Fruit fly (Drosophila melanogaster) whole organism, embryonic: ENCODE data around the gene Socs36E.

Experiments used
- CG10321 ChIP-seq: fragments of 200-800 bp; sonication (Bioruptor generic); IDR thresholded peaks from 2 replicates; pipeline ENCODE4 v1.3.6; 2022; ENCODE audit warnings: missing biosample characterization, missing genetic modification characterization
- CG10366 ChIP-seq: fragments of 200-800 bp; sonication (Bioruptor generic); IDR thresholded peaks from 2 replicates; pipeline ENCODE4 v1.3.6; 2022; ENCODE audit warnings: missing biosample characterization, missing genetic modification characterization
- CG11247 ChIP-seq: fragments of 200-800 bp; sonication (Bioruptor generic); IDR thresholded peaks from 2 replicates; pipeline ENCODE4 v1.3.6; 2022; ENCODE audit warnings: missing biosample characterization, missing genetic modification characterization
- CG14710 ChIP-seq: fragments of 200-800 bp; sonication (Bioruptor generic); optimal IDR thresholded peaks from 3 replicates; lab custom pipeline; 2019; ENCODE audit warnings: missing biosample characterization, mild to moderate bottlenecking, missing genetic modification characterization, moderate library complexity
- CG15479 ChIP-seq: fragments of 200-800 bp; sonication (Bioruptor generic); optimal IDR thresholded peaks from 3 replicates; lab custom pipeline; 2019; ENCODE audit warnings: missing biosample characterization, mild to moderate bottlenecking, missing genetic modification characterization, moderate library complexity
- CG15514 ChIP-seq: fragments of 200-800 bp; sonication (Bioruptor generic); optimal IDR thresholded peaks from 3 replicates; lab custom pipeline; 2017; ENCODE audit warnings: missing biosample characterization, missing genetic modification characterization, mild to moderate bottlenecking, moderate library complexity, missing genetic modification reagents
- CG18476 ChIP-seq: fragments of 200-800 bp; sonication (Bioruptor generic); optimal IDR thresholded peaks from 2 replicates; lab custom pipeline; 2016; ENCODE audit warnings: missing biosample characterization, mild to moderate bottlenecking, missing genetic modification characterization
- CG34224 ChIP-seq: fragments of 200-800 bp; sonication (Bioruptor generic); IDR thresholded peaks from 3 replicates; pipeline ENCODE4 v1.3.6; 2022; ENCODE audit warnings: missing biosample characterization, missing genetic modification characterization; ENCODE audit not compliant: partially characterized antibody
- D ChIP-seq, 2 experiments: fragments of 200-800 bp in 1 of 2; fragments of >200 bp in 1 of 2; sonication (Bioruptor generic) in 1 of 2; optimal IDR thresholded peaks; 2 replicates in 1 of 2; 3 replicates in 1 of 2; lab custom pipeline; 2017; ENCODE audit warnings: mild to moderate bottlenecking in 1 of 2, missing biosample characterization in 1 of 2, missing genetic modification characterization in 1 of 2, missing genetic modification reagents in 1 of 2
- Dbx ChIP-seq: fragments of 200-800 bp; sonication (Bioruptor generic); IDR thresholded peaks from 3 replicates; pipeline ENCODE4 v1.3.6; 2022; ENCODE audit warnings: missing biosample characterization, missing genetic modification characterization
- Doc3 ChIP-seq: fragments of 200-800 bp; sonication (Bioruptor generic); IDR thresholded peaks from 3 replicates; pipeline ENCODE4 v1.3.6; 2022; ENCODE audit warnings: missing biosample characterization, missing genetic modification characterization; ENCODE audit not compliant: partially characterized antibody
- HHEX ChIP-seq: fragments of 200-800 bp; sonication (Bioruptor generic); optimal IDR thresholded peaks from 3 replicates; lab custom pipeline; 2017; ENCODE audit warnings: missing biosample characterization, mild to moderate bottlenecking, missing genetic modification characterization, missing genetic modification reagents
- Lhr ChIP-seq: fragments of 200-800 bp; sonication (Bioruptor generic); optimal IDR thresholded peaks from 3 replicates; lab custom pipeline; 2017; ENCODE audit warnings: mild to moderate bottlenecking, missing biosample characterization, missing genetic modification reagents, missing genetic modification characterization
- Nf-YC ChIP-seq: fragments of 200-800 bp; optimal IDR thresholded peaks from 3 replicates; lab custom pipeline; 2019; ENCODE audit warnings: missing biosample characterization, mild to moderate bottlenecking, missing genetic modification characterization, moderate library complexity
- Rx ChIP-seq: fragments of 200-800 bp; sonication (Bioruptor generic); IDR thresholded peaks from 2 replicates; pipeline ENCODE4 v1.3.6; 2022; ENCODE audit warnings: missing biosample characterization, missing genetic modification characterization
- Stat92E ChIP-seq, 3 experiments: fragments of >200 bp in 2 of 3; fragments of 200-800 bp in 1 of 3; sonication (Bioruptor generic) in 1 of 3; optimal IDR thresholded peaks; 2 replicates each; lab custom pipeline; 2017 to 2019; ENCODE audit warnings: missing biosample characterization in 3 of 3, missing genetic modification characterization in 3 of 3, mild to moderate bottlenecking in 1 of 3, moderate library complexity in 1 of 3
- Tbp ChIP-seq: fragments of >200 bp; optimal IDR thresholded peaks from 2 replicates; lab custom pipeline; 2018; ENCODE audit warnings: missing biosample characterization, missing genetic modification characterization
- Xrp1 ChIP-seq: fragments of 200-800 bp; sonication (Bioruptor generic); IDR thresholded peaks from 2 replicates; pipeline ENCODE4 v1.3.6; 2022; ENCODE audit warnings: missing biosample characterization, missing genetic modification characterization
- ab ChIP-seq: fragments of 200-800 bp; sonication (Bioruptor generic); optimal IDR thresholded peaks from 2 replicates; lab custom pipeline; 2016; ENCODE audit warnings: missing biosample characterization, missing genetic modification characterization
- bbx ChIP-seq: fragments of 200-800 bp; sonication (Bioruptor generic); IDR thresholded peaks from 2 replicates; pipeline ENCODE4 v1.3.6; 2022; ENCODE audit warnings: missing biosample characterization, missing genetic modification characterization; ENCODE audit not compliant: partially characterized antibody
- br ChIP-seq: fragments of >200 bp; optimal IDR thresholded peaks from 2 replicates; lab custom pipeline; 2017
- cad ChIP-seq: fragments of >200 bp; optimal IDR thresholded peaks from 2 replicates; lab custom pipeline; 2017; ENCODE audit warnings: missing biosample characterization, missing genetic modification characterization
- corto ChIP-seq: fragments of 200-800 bp; sonication (Bioruptor generic); optimal IDR thresholded peaks from 2 replicates; lab custom pipeline; 2016; ENCODE audit warnings: missing biosample characterization, mild to moderate bottlenecking, missing genetic modification characterization, moderate library complexity
- dimm ChIP-seq: fragments of 200-800 bp; sonication (Bioruptor generic); IDR thresholded peaks from 2 replicates; pipeline ENCODE4 v1.3.6; 2022; ENCODE audit warnings: missing biosample characterization, missing genetic modification characterization
- dysf ChIP-seq: fragments of 200-800 bp; sonication (Bioruptor generic); IDR thresholded peaks from 3 replicates; pipeline ENCODE4 v1.3.6; 2022; ENCODE audit warnings: missing biosample characterization, missing genetic modification characterization
- esg ChIP-seq: fragments of 200-800 bp; sonication (Bioruptor generic); conservative IDR thresholded peaks from 2 replicates; pipeline ENCODE4 v1.3.6; 2022; ENCODE audit warnings: missing biosample characterization, missing genetic modification characterization
- fd3F ChIP-seq: fragments of 200-800 bp; sonication (Bioruptor generic); optimal IDR thresholded peaks from 2 replicates; lab custom pipeline; 2018; ENCODE audit warnings: missing biosample characterization, mild to moderate bottlenecking, missing genetic modification characterization, moderate library complexity
- fru ChIP-seq: fragments of >200 bp; optimal IDR thresholded peaks from 2 replicates; lab custom pipeline; 2017
- gem ChIP-seq: fragments of 200-800 bp; sonication (Bioruptor generic); optimal IDR thresholded peaks from 2 replicates; lab custom pipeline; 2019; ENCODE audit warnings: missing biosample characterization, mild to moderate bottlenecking, missing genetic modification characterization, moderate library complexity
- ind ChIP-seq: fragments of 200-800 bp; sonication (Bioruptor generic); optimal IDR thresholded peaks from 3 replicates; lab custom pipeline; 2016; ENCODE audit warnings: missing biosample characterization, missing genetic modification characterization
- inv ChIP-seq: fragments of 200-800 bp; sonication (Bioruptor generic); IDR thresholded peaks from 2 replicates; pipeline ENCODE4 v1.3.6; 2022; ENCODE audit warnings: missing biosample characterization, missing genetic modification characterization; ENCODE audit not compliant: partially characterized antibody
- lbe ChIP-seq: fragments of 200-800 bp; sonication (Bioruptor generic); optimal IDR thresholded peaks from 2 replicates; lab custom pipeline; 2016; ENCODE audit warnings: missing biosample characterization, mild to moderate bottlenecking, missing genetic modification characterization
- lov ChIP-seq, 2 experiments: fragments of 200-800 bp in 1 of 2; fragments of >200 bp in 1 of 2; sonication (Bioruptor generic) in 1 of 2; IDR thresholded peaks in 1 of 2; optimal IDR thresholded peaks in 1 of 2; 2 replicates in 1 of 2; 3 replicates in 1 of 2; pipeline versions ENCODE4 v1.3.6 to Lab custom; 2017 to 2022; ENCODE audit warnings: missing biosample characterization in 1 of 2, missing genetic modification characterization in 1 of 2
- scrt ChIP-seq: fragments of 200-800 bp; sonication (Bioruptor generic); optimal IDR thresholded peaks from 2 replicates; lab custom pipeline; 2018; ENCODE audit warnings: missing biosample characterization, mild to moderate bottlenecking, missing genetic modification characterization, moderate library complexity
- sens ChIP-seq: fragments of 200-800 bp; sonication (Bioruptor generic); peaks from one replicate; lab custom pipeline; 2016; ENCODE audit warnings: missing biosample characterization, missing genetic modification characterization
- shn ChIP-seq: fragments of 200-800 bp; sonication (Bioruptor generic); optimal IDR thresholded peaks from 3 replicates; lab custom pipeline; 2016; ENCODE audit warnings: missing biosample characterization, missing genetic modification characterization
- slbo ChIP-seq: fragments of 200-800 bp; sonication (Bioruptor generic); IDR thresholded peaks from 2 replicates; pipeline ENCODE4 v1.3.6; 2022; ENCODE audit warnings: missing biosample characterization, missing genetic modification characterization
- sqz ChIP-seq: fragments of 200-800 bp; sonication (Bioruptor generic); optimal IDR thresholded peaks from 3 replicates; lab custom pipeline; 2018; ENCODE audit warnings: missing biosample characterization, mild to moderate bottlenecking, missing genetic modification characterization
- trh ChIP-seq: fragments of 200-800 bp; sonication (Bioruptor generic); optimal IDR thresholded peaks from 2 replicates; lab custom pipeline; 2016; ENCODE audit warnings: missing biosample characterization, missing genetic modification characterization
- ttk ChIP-seq: fragments of 200-800 bp; sonication (Bioruptor generic); IDR thresholded peaks from 2 replicates; pipeline ENCODE4 v2.1.2; 2022; ENCODE audit warnings: missing biosample characterization, missing genetic modification characterization
- vnd ChIP-seq: fragments of 200-800 bp; sonication (Bioruptor generic); IDR thresholded peaks from 3 replicates; pipeline ENCODE4 v1.3.6; 2022; ENCODE audit warnings: missing biosample characterization, missing genetic modification characterization; ENCODE audit not compliant: partially characterized antibody
- wor ChIP-seq: fragments of 200-800 bp; sonication (Bioruptor generic); IDR thresholded peaks from 2 replicates; pipeline ENCODE4 v1.3.6; 2022; ENCODE audit warnings: missing biosample characterization, missing genetic modification characterization
- z ChIP-seq: fragments of 200-800 bp; sonication (Bioruptor generic); IDR thresholded peaks from 3 replicates; pipeline ENCODE4 v1.3.6; 2022; ENCODE audit warnings: missing biosample characterization, missing genetic modification characterization
- zen ChIP-seq: fragments of 200-800 bp; sonication (Bioruptor generic); optimal IDR thresholded peaks from 3 replicates; lab custom pipeline; 2018; ENCODE audit warnings: missing biosample characterization, mild to moderate bottlenecking, missing genetic modification characterization, moderate library complexity

Gene Socs36E

dm6 chr2L:18150393-18151133 lies 1.7 kb downstream of the Socs36E start (continued):
- TF ChIP-seq Tbp (GFP tag; lab: Kevin White, UChicago) (no peak), slbo (GFP tag; lab: Robert Waterston, UW) (peak; percentile 78), dysf (GFP tag; lab: Robert Waterston, UW) (peak; percentile 66; the same call in 2 of the 3 replicates), Rx (GFP tag; lab: Robert Waterston, UW) (0 out of 2 replicates have a peak, but pooled peaks have one; percentile 26), CG15514 (GFP tag; lab: Kevin White, UChicago) (peak; percentile 22), CG11247 (GFP tag; lab: Robert Waterston, UW) (no peak), Dbx (GFP tag; lab: Robert Waterston, UW) (peak; percentile 59; the same call in 2 of the 3 replicates), Xrp1 (GFP tag; lab: Robert Waterston, UW) (peak; percentile 32; the same call in 1 of the 2 replicates), gem (tag; lab: Kevin White, UChicago) (peak; percentile 52)

- TF ChIP-seq cad (GFP tag; lab: Kevin White, UChicago) = peak; percentile 8
- TF ChIP-seq shn = no peak
- TF ChIP-seq D (optimal IDR thresholded peaks at IDR 0.05; lab: Kevin White, UChicago) = peak; percentile 67
- TF ChIP-seq D (GFP tag; optimal IDR thresholded peaks at IDR 0.05; lab: Kevin White, UChicago) = no peak
- no peak for TF ChIP-seq Stat92E (GFP tag; optimal IDR thresholded peaks at IDR 0.05; lab: Kevin White, UChicago)
- peak; percentile 64 for TF ChIP-seq CG10321 (GFP tag; lab: Robert Waterston, UW)
- peak; percentile 64 for TF ChIP-seq sqz (GFP tag; lab: Kevin White, UChicago)
- peak; percentile 85 for TF ChIP-seq z (GFP tag; lab: Robert Waterston, UW)
- TF ChIP-seq sens (GFP tag; lab: Kevin White, UChicago) = peak; percentile 77
- peak; percentile 48 for TF ChIP-seq zen (tag; lab: Kevin White, UChicago)
- no peak for TF ChIP-seq CG10366 (GFP tag; lab: Robert Waterston, UW)
Measured at dm6 chr2L:18149903-18150302, 2.3 kb downstream of the Socs36E start.

dm6 chr2L:18148552-18149219 lies 3.5 kb downstream of the Socs36E start:
- TF ChIP-seq trh (GFP tag; lab: Kevin White, UChicago) = peak; percentile 1
- no peak for TF ChIP-seq fru
- no peak for TF ChIP-seq corto (GFP tag; lab: Kevin White, UChicago)
- TF ChIP-seq dimm = no peak
- peak; percentile 57 for TF ChIP-seq Lhr (GFP tag; lab: Kevin White, UChicago)
- peak; percentile 46 for TF ChIP-seq CG15479
- TF ChIP-seq CG34224 = no peak
- TF ChIP-seq HHEX (GFP tag; lab: Kevin White, UChicago) = peak; percentile 84
- TF ChIP-seq zen (tag; lab: Kevin White, UChicago) = no peak
- TF ChIP-seq ttk = no peak
- TF ChIP-seq Doc3 (GFP tag; lab: Robert Waterston, UW) = no peak
- TF ChIP-seq Nf-YC (tag; lab: Kevin White, UChicago) = peak; percentile 55
- no peak for TF ChIP-seq bbx (GFP tag; lab: Robert Waterston, UW)
- TF ChIP-seq br = no peak
- TF ChIP-seq esg (GFP tag; lab: Robert Waterston, UW) = no peak
- TF ChIP-seq ind (GFP tag; lab: Kevin White, UChicago) = peak; percentile 5
- peak; percentile 22 for TF ChIP-seq fd3F (GFP tag; lab: Kevin White, UChicago)
- no peak for TF ChIP-seq ab (GFP tag; lab: Kevin White, UChicago)
- TF ChIP-seq CG14710 (tag; lab: Kevin White, UChicago) = peak; percentile 47
- peak; percentile 62 for TF ChIP-seq scrt (GFP tag; lab: Kevin White, UChicago)
- no peak for TF ChIP-seq CG18476 (GFP tag; lab: Kevin White, UChicago)
- no peak for TF ChIP-seq lbe
- TF ChIP-seq inv (GFP tag; lab: Robert Waterston, UW) = no peak
- no peak for TF ChIP-seq vnd (GFP tag; lab: Robert Waterston, UW)
- TF ChIP-seq wor = no peak
- no peak for TF ChIP-seq lov (optimal IDR thresholded peaks at IDR 0.05; lab: Kevin White, UChicago)
- TF ChIP-seq lov (GFP tag; IDR thresholded peaks at IDR 0.05; lab: Robert Waterston, UW) = no peak
